Worm (Caenorhabditis elegans) whole organism, mixed stage, embryonic: Measurements from ENCODE around the gene T24H10.1.

Source experiments
- ceh-83 ChIP-seq: fragments of 200-800 bp; sonication (Bioruptor generic); optimal IDR thresholded peaks from 2 replicates; lab custom pipeline; 2018; ENCODE audit warnings: mild to moderate bottlenecking, missing genetic modification characterization, missing compliant biosample characterization
- lsy-2 ChIP-seq: fragments of 150-350 bp; optimal IDR thresholded peaks from 2 replicates; lab custom pipeline; 2014; ENCODE audit warnings: missing biosample characterization, missing genetic modification characterization
- mab-5 ChIP-seq: fragments of 150-350 bp; optimal IDR thresholded peaks from 2 replicates; lab custom pipeline; 2014; ENCODE audit warnings: missing biosample characterization, missing genetic modification characterization
- nhr-12 ChIP-seq: fragments of 150-350 bp; optimal IDR thresholded peaks from 2 replicates; lab custom pipeline; 2014; ENCODE audit warnings: missing biosample characterization, missing genetic modification characterization
- nhr-2 ChIP-seq: fragments of 150-350 bp; optimal IDR thresholded peaks from 2 replicates; lab custom pipeline; 2014; ENCODE audit warnings: missing biosample characterization, missing genetic modification characterization
- nhr-237 ChIP-seq: fragments of 150-350 bp; optimal IDR thresholded peaks from 2 replicates; lab custom pipeline; 2014; ENCODE audit warnings: missing biosample characterization, missing genetic modification characterization
- snpc-4 ChIP-seq: fragments of 150-350 bp; optimal IDR thresholded peaks from 2 replicates; lab custom pipeline; 2014; ENCODE audit warnings: missing biosample characterization, missing genetic modification characterization

DNA sequence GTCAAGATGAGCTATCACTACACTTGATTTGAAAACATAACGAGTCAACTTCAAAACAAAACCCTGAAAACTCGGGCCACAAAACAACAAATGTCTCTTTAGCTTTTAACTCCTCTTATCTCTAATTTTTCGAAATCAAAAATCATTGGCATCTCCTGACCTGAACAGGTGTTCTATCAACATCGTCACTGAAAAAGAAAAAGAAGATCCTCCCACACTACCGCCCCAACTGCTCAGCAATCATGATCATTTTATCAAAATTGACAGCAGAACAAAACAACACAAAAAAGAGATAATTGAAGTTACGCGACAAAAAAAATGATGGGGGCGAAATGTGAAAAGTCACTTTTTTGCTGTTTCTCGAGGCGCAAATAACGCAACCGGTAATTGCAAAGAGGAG is 20.8 kb upstream of the T24H10.1 start:
- TF ChIP-seq lsy-2 (tag; lab: Kevin White, UChicago) (no peak), snpc-4 (tag; lab: Kevin White, UChicago) (no peak), nhr-2 (tag; lab: Kevin White, UChicago) (no peak), nhr-237 (no peak), mab-5 (no peak), nhr-12 (tag; lab: Kevin White, UChicago) (no peak), ceh-83 (no peak)
